Worm (Caenorhabditis elegans) whole organism, midembryonic: ENCODE data around the gene F55B12.2.

ENCODE experiments used
- T22C8.4 ChIP-seq: fragments of 200-800 bp; sonication (Bioruptor generic); IDR thresholded peaks from 2 replicates; pipeline ENCODE4 v1.3.6; 2022; ENCODE audit warnings: missing genetic modification characterization, missing compliant biosample characterization
- cog-1 ChIP-seq: sonication (generic microtip); optimal IDR thresholded peaks from 2 replicates; lab custom pipeline; 2016; ENCODE audit warnings: missing genetic modification characterization, missing compliant biosample characterization
- flt-1 ChIP-seq: fragments of 200-800 bp; sonication (Bioruptor generic); IDR thresholded peaks from 2 replicates; pipeline ENCODE4 v1.3.6; 2022; ENCODE audit warnings: missing genetic modification characterization, missing compliant biosample characterization
- med-1 ChIP-seq: sonication (generic microtip); optimal IDR thresholded peaks from 2 replicates; lab custom pipeline; 2017; ENCODE audit warnings: missing genetic modification characterization, mild to moderate bottlenecking, missing compliant biosample characterization, antibody characterized with exemption, missing genetic modification reagents; ENCODE audit not compliant: insufficient read depth
- ref-1 ChIP-seq: fragments of 200-800 bp; sonication (Bioruptor generic); conservative IDR thresholded peaks from 2 replicates; pipeline ENCODE4 v1.3.6; 2022; ENCODE audit warnings: missing genetic modification reagents, missing genetic modification characterization, missing compliant biosample characterization
- ztf-23 ChIP-seq: fragments of 200-800 bp; sonication (Bioruptor generic); IDR thresholded peaks from 2 replicates; pipeline ENCODE4 v1.3.6; 2022; ENCODE audit warnings: missing genetic modification reagents, missing genetic modification characterization, missing compliant biosample characterization
- ztf-29 ChIP-seq: fragments of 200-800 bp; sonication (Bioruptor generic); IDR thresholded peaks from 2 replicates; pipeline ENCODE4 v1.3.6; 2022; ENCODE audit warnings: missing genetic modification reagents, missing genetic modification characterization, missing compliant biosample characterization

DNA sequence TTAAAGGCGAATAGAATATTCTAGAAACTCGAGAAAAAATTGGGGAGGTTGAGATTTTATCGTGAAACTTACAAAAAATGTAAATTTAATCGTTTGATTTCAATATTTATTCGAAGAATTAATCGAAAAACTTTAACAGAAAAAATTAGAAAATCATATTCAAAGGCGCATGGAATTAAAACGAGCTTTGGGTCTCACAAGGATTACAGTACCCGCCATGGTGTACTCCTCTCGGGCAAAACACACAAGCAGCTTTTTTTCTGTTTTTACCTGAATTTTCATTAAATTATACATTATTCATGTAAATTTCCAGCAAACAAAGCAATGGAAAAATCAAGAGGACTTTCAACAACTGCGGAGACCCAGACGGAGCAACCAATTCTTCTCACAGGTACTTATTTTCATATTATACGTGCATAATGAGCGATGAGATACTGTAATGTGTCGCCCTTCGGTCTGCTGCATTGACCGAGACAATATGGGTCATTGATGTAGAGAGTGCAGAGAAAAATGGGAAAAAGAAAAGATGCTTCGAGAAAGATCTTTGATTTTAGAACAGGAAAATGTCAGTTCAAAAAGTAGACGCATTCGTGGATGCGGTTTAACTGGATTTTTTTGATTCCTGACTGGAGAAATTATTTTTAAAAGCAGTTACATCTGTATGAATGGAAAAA lies 29.4 kb downstream of the F55B12.2 start, which contains the start of the genes F53C11.4 and F53C11.5:
- TF ChIP-seq flt-1 (GFP tag; lab: Robert Waterston, UW) (no peak), med-1 (GFP tag; lab: Kevin White, UChicago) (no peak), ztf-29 (GFP tag; lab: Robert Waterston, UW) (no peak), T22C8.4 (GFP tag; lab: Robert Waterston, UW) (no peak), ref-1 (GFP tag; lab: Robert Waterston, UW) (no peak), cog-1 (tag; lab: Kevin White, UChicago) (no peak), ztf-23 (GFP tag; lab: Robert Waterston, UW) (no peak)
